Worm (Caenorhabditis elegans): ENCODE measurements around the gene W01A11.7.

W01A11.7 gene

ce11 chrV:6506238-6506956, 1.2 kb upstream of the W01A11.7 start:
- TF ChIP-seq drap-1 (GFP tag; optimal IDR thresholded peaks at IDR 0.05), result no peak
- TF ChIP-seq ces-1 (GFP tag; optimal IDR thresholded peaks at IDR 0.05), result no peak
- TF ChIP-seq sptf-1 (tag; optimal IDR thresholded peaks at IDR 0.05), result no peak
- TF ChIP-seq ceh-83 (GFP tag; optimal IDR thresholded peaks at IDR 0.05), result no peak

DNA sequence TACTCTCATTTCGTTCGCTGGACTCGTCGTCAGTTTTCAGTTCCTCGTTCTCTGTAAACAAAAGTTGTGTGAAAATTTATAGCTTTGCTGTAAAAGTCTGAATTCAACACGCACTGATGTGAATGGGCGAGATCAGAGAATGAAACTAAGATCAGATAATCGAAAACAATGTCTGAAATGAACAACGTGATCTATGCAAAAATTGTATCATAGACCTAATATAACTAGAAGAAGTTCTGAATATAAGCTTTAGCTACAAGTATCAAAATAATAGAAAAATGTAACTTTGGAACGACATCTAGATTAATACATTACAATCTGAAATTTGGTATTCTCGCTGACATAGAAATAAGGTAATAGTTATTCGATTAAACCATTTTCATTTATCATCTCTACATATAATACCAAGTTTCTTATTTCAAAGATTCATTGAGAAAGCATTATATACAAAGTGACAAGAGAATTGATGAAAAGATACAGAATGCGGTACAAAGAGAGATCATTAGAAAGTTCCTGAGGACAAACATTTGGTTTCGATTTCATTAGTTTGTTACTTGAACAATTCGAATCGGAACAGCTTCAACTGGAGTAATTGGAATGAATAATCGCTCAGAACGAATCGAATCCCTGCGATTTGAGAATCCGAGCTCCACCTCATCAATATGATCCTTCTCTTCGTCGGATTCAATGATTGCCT, 910 bp downstream of the W01A11.7 start, which contains the start of gene moc-2:
TSS of gene moc-2 (minus strand) at position 51 of the 697 bp plus-strand sequence.
- no peak for TF ChIP-seq lsy-2 (tag; optimal IDR thresholded peaks at IDR 0.05)
- TF ChIP-seq ceh-43 (GFP tag; optimal IDR thresholded peaks at IDR 0.05), result no peak
- TF ChIP-seq unc-62 (GFP tag; optimal IDR thresholded peaks at IDR 0.05), result no peak
- no peak for TF ChIP-seq lin-32 (GFP tag; optimal IDR thresholded peaks at IDR 0.05)
- no peak for TF ChIP-seq ceh-39 (tag; optimal IDR thresholded peaks at IDR 0.05)
- TF ChIP-seq blmp-1 (tag; optimal IDR thresholded peaks at IDR 0.05), result no peak
- no peak for TF ChIP-seq nhr-12 (tag; optimal IDR thresholded peaks at IDR 0.05)
- TF ChIP-seq unc-39 (tag; optimal IDR thresholded peaks at IDR 0.05), result no peak
- no peak for TF ChIP-seq mls-2 (tag; optimal IDR thresholded peaks at IDR 0.05)
- TF ChIP-seq pha-4 (tag; optimal IDR thresholded peaks at IDR 0.05), result no peak
- TF ChIP-seq drap-1 (GFP tag; optimal IDR thresholded peaks at IDR 0.05), result no peak
- no peak for TF ChIP-seq zip-8 (tag; optimal IDR thresholded peaks at IDR 0.05)
- TF ChIP-seq M03D4.4 (tag; optimal IDR thresholded peaks at IDR 0.05), result no peak
- no peak for TF ChIP-seq ham-2 (GFP tag; optimal IDR thresholded peaks at IDR 0.05)
- no peak for TF ChIP-seq nhr-2 (tag; optimal IDR thresholded peaks at IDR 0.05)
- no peak for TF ChIP-seq sptf-1 (tag; optimal IDR thresholded peaks at IDR 0.05)
- TF ChIP-seq hlh-1 (tag; optimal IDR thresholded peaks at IDR 0.05), result no peak

DNA sequence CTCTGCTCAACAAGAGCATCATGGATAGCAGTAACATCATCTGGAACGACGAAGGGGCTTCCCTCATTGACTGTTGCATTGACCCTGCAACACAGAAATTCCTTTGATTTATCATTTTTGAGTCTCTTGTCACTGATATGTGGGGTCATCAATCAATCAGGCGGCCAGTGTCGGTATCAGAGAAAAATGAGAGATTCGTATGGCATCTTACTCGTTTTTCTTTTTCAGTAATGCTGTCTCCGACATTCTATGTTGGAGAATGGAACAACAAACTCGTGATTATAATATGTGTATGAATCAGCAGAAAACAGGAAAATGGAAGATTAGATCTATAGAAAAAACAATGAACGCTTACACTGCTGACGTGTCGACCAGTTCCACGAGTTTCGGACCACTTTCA, 2.0 kb downstream of the W01A11.7 start:
- no peak for TF ChIP-seq mab-5 (tag; optimal IDR thresholded peaks at IDR 0.05)
- TF ChIP-seq lin-32 (GFP tag; optimal IDR thresholded peaks at IDR 0.05), result no peak
- peak; percentile 9 for TF ChIP-seq unc-62 (GFP tag; optimal IDR thresholded peaks at IDR 0.05)

DNA sequence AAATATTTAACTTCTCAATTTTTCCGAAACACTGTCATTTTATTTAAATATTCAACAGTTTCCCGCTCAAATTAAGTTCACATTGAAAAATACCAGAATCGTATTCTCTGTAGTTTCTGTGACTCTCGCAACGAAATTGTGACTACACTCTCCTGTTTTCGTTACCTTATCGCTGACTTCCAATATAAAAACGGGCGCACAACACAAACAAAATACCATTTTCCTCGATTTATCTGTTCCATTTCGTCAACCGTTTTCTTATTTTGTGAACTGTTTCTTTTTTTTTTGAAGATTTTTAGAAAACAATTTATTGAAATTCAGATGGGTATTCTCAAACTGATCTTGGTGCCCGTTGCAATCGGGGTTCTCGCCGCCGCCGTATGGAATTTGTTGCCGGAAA, 6.3 kb downstream of the W01A11.7 start, which contains the start of gene W01A11.1:
TSS of gene W01A11.1 (plus strand) at position 322 of the 400 bp plus-strand sequence.
- TF ChIP-seq ceh-39 (tag; optimal IDR thresholded peaks at IDR 0.05) (no peak), nhr-28 (tag; optimal IDR thresholded peaks at IDR 0.05) (no peak), flh-1 (GFP tag; optimal IDR thresholded peaks at IDR 0.05) (no peak)

ce11 chrV:6498441-6498840, 6.7 kb downstream of the W01A11.7 start:
- TF ChIP-seq mab-5 (tag; optimal IDR thresholded peaks at IDR 0.05) (no peak), lsy-2 (tag; optimal IDR thresholded peaks at IDR 0.05) (no peak), ces-1 (GFP tag; optimal IDR thresholded peaks at IDR 0.05) (no peak), mep-1 (tag; optimal IDR thresholded peaks at IDR 0.05) (no peak), M03D4.4 (tag; optimal IDR thresholded peaks at IDR 0.05) (no peak), nhr-2 (tag; optimal IDR thresholded peaks at IDR 0.05) (no peak), lin-32 (GFP tag; optimal IDR thresholded peaks at IDR 0.05) (no peak), pha-4 (tag; optimal IDR thresholded peaks at IDR 0.05) (no peak), mls-2 (tag; optimal IDR thresholded peaks at IDR 0.05) (no peak)

ce11 chrV:6496611-6497158, 8.5 kb downstream of the W01A11.7 start, which contains the start of gene dgtr-1:
TSS of gene dgtr-1 (plus strand) at chrV:6497108.
- TF ChIP-seq ham-2 (GFP tag; optimal IDR thresholded peaks at IDR 0.05) (no peak), lsy-2 (tag; optimal IDR thresholded peaks at IDR 0.05) (no peak), mab-5 (tag; optimal IDR thresholded peaks at IDR 0.05) (no peak), ztf-11 (tag; optimal IDR thresholded peaks at IDR 0.05) (no peak), drap-1 (GFP tag; optimal IDR thresholded peaks at IDR 0.05) (no peak), cnd-1 (tag; optimal IDR thresholded peaks at IDR 0.05) (no peak), ceh-43 (GFP tag; optimal IDR thresholded peaks at IDR 0.05) (no peak), hlh-1 (tag; optimal IDR thresholded peaks at IDR 0.05) (no peak), elt-3 (tag; optimal IDR thresholded peaks at IDR 0.05) (no peak), ces-1 (GFP tag; optimal IDR thresholded peaks at IDR 0.05) (no peak), flh-1 (GFP tag; optimal IDR thresholded peaks at IDR 0.05) (no peak), zip-8 (tag; optimal IDR thresholded peaks at IDR 0.05) (no peak), unc-62 (GFP tag; optimal IDR thresholded peaks at IDR 0.05) (no peak), nhr-12 (tag; optimal IDR thresholded peaks at IDR 0.05) (no peak), bed-3 (GFP tag; optimal IDR thresholded peaks at IDR 0.05) (no peak), pha-4 (tag; optimal IDR thresholded peaks at IDR 0.05) (no peak), nhr-237 (tag; optimal IDR thresholded peaks at IDR 0.05) (no peak)
